Worm (Caenorhabditis elegans): ENCODE data around the gene srg-42.

The srg-42 gene

DNA sequence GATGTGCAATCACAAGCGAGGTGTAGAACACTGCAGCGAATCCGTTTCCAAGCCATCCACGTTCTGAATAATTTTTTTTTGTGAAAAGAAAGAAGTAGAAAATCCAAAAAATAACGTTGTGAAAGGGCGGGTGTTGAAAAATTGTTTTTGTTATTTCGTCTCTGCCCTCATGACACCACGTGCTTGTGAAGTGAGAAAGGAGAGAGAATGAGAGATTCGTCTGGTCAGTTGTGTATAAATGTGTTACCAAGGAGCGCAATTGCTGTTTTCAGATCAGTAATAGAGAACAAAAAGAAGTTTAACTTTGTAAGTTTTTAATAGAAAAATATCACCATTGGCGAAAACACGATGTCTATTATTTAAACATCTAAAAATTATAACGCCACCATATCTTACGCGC lies 36.6 kb downstream of the srg-42 start:
- TF ChIP-seq aly-2 (tag; optimal IDR thresholded peaks at IDR 0.05) = no peak
- peak; percentile 47 for TF ChIP-seq nhr-28 (tag; optimal IDR thresholded peaks at IDR 0.05)
- TF ChIP-seq aha-1 (tag) = peak; percentile 37
- peak; percentile 56 to 90 for TF ChIP-seq mdl-1 (tag; optimal IDR thresholded peaks at IDR 0.05)
- peak; percentile 88 for TF ChIP-seq mxl-3 (GFP tag; optimal IDR thresholded peaks at IDR 0.05)
- peak; percentile 38 for TF ChIP-seq nhr-6 (tag; optimal IDR thresholded peaks at IDR 0.05)
- 0 out of 2 replicates have a peak, but pooled peaks have one; percentile 14 for TF ChIP-seq hmg-1.1 (GFP tag; IDR thresholded peaks at IDR 0.05)
- TF ChIP-seq mep-1 (tag; optimal IDR thresholded peaks at IDR 0.05) = peak; percentile 49
- no peak for TF ChIP-seq ctbp-1 (GFP tag; IDR thresholded peaks at IDR 0.05)
- TF ChIP-seq lin-38 (GFP tag; IDR thresholded peaks at IDR 0.05) = 0 out of 2 replicates have a peak, but pooled peaks have one; percentile 7
- TF ChIP-seq ceh-62 (tag; optimal IDR thresholded peaks at IDR 0.05) = no peak
- peak; percentile 21; the same call in 1 of the 2 replicates for TF ChIP-seq dmd-6 (GFP tag; IDR thresholded peaks at IDR 0.05)
- TF ChIP-seq zfp-2 (tag; optimal IDR thresholded peaks at IDR 0.05) = no peak
- TF ChIP-seq lir-3 (tag; optimal IDR thresholded peaks at IDR 0.05) = no peak
- no peak for TF ChIP-seq lin-39 (tag; optimal IDR thresholded peaks at IDR 0.05)
- peak; percentile 26 for TF ChIP-seq nhr-77 (tag; optimal IDR thresholded peaks at IDR 0.05)
- peak; percentile 17 for TF ChIP-seq ama-1 (optimal IDR thresholded peaks at IDR 0.05)
- peak in 1 of 2 experiments; percentile 33 for TF ChIP-seq lsy-2 (tag; optimal IDR thresholded peaks at IDR 0.05)
- TF ChIP-seq nhr-102 (tag; optimal IDR thresholded peaks at IDR 0.05) = no peak
- peak; percentile 15 for TF ChIP-seq mes-2 (tag; optimal IDR thresholded peaks at IDR 0.05; ENCODE audit: poor library complexity, severe bottlenecking)
- TF ChIP-seq hlh-30 (tag; optimal IDR thresholded peaks at IDR 0.05; ENCODE audit: insufficient read depth) = peak; percentile 93
- TF ChIP-seq daf-16 (GFP tag; optimal IDR thresholded peaks at IDR 0.05) = peak in 1 of 2 experiments; percentile 51
- no peak for TF ChIP-seq daf-16 (tag; optimal IDR thresholded peaks at IDR 0.05)
- TF ChIP-seq nhr-11 (tag; optimal IDR thresholded peaks at IDR 0.05) = peak; percentile 21
- TF ChIP-seq dve-1 (tag; optimal IDR thresholded peaks at IDR 0.05; ENCODE audit: insufficient read depth) = peak; percentile 26
- TF ChIP-seq attf-4 (tag; optimal IDR thresholded peaks at IDR 0.05) = no peak
- no peak for TF ChIP-seq nhr-76 (tag; optimal IDR thresholded peaks at IDR 0.05)
- peak; percentile 49 for TF ChIP-seq hlh-11 (tag; optimal IDR thresholded peaks at IDR 0.05)

DNA sequence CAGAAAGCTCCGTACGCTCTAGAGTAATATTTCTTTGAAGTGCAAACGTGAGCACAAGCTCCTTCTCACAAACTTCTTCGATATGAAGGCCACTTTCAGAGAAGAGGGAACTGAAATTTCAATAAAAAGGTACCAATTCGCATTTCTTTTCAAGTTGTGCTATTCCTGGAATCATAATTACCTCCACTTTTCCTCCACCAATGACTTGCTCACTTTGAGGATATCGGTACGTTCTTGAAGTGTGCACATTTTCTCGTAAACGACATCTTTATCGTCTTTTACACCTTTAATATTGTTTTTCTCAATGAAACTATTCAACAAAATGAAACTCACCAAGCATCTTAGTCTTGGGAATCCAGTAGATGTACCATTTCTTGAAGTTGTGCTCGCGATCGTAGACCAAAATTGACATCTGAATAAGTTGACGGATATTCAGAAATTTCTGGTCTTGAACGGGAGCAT lies 38.5 kb downstream of the srg-42 start, which contains the start of gene scb-1:
TSS of gene scb-1 (minus strand) at position 412 of the 462 bp plus-strand sequence.
- TF ChIP-seq ztf-7 (tag; optimal IDR thresholded peaks at IDR 0.05) = no peak
- peak; percentile 0 for TF ChIP-seq mep-1 (tag; optimal IDR thresholded peaks at IDR 0.05)
- TF ChIP-seq zip-2 (tag; optimal IDR thresholded peaks at IDR 0.05) = peak; percentile 34
- no peak for TF ChIP-seq ama-1 (optimal IDR thresholded peaks at IDR 0.05)
- peak; percentile 38 for TF ChIP-seq nhr-111 (GFP tag; optimal IDR thresholded peaks at IDR 0.05)
- TF ChIP-seq ctbp-1 (GFP tag; IDR thresholded peaks at IDR 0.05) = 0 out of 2 replicates have a peak, but pooled peaks have one; percentile 28
- TF ChIP-seq F10B5.3 (tag; optimal IDR thresholded peaks at IDR 0.05) = no peak
- TF ChIP-seq T26A8.4 (GFP tag; IDR thresholded peaks at IDR 0.05) = peak; percentile 30; the same call in 1 of the 2 replicates
- peak; percentile 1 for TF ChIP-seq rbr-2 (tag; optimal IDR thresholded peaks at IDR 0.05)
- 0 out of 2 replicates have a peak, but pooled peaks have one; percentile 5 for TF ChIP-seq lin-38 (GFP tag; IDR thresholded peaks at IDR 0.05)
- 0 out of 2 replicates have a peak, but pooled peaks have one; percentile 20 for TF ChIP-seq mdt-29 (GFP tag; IDR thresholded peaks at IDR 0.05)
- TF ChIP-seq zag-1 (tag; optimal IDR thresholded peaks at IDR 0.05) = no peak
- TF ChIP-seq aha-1 (tag) = peak; percentile 52
- TF ChIP-seq Y75B8A.6 (GFP tag; IDR thresholded peaks at IDR 0.05) = no peak

DNA sequence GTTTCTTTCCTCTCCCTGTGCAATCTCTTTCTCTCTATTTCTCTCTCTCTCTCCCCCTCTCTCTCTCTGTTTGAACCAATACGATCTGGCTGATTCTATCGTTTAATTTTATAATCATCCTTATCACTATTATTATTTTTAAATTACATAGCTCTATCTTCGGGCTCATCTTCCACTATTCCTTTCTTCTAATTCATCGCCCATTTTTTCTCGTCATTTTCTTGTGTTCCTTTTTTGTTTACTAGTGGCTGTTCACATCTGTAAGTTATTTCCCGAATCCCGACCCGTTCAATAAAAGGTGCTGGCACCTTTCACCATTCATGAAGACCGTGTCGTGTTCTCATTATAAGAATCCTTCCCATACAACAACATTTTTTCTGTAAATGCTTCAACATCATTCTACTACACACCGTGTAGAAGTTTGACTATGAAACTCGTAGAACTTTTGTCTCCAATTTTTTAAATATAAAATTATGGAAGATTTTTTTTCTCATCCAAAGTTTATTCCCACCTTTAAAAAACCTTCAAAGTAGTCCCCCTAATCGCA lies 39.6 kb downstream of the srg-42 start:
- TF ChIP-seq ces-1 (GFP tag; optimal IDR thresholded peaks at IDR 0.05) = no peak
- no peak for TF ChIP-seq fos-1 (tag; optimal IDR thresholded peaks at IDR 0.05)
- no peak for TF ChIP-seq ceh-44 (GFP tag; IDR thresholded peaks at IDR 0.05)
- TF ChIP-seq nhr-42 (GFP tag; IDR thresholded peaks at IDR 0.05) = no peak
- no peak for TF ChIP-seq tag-97 (GFP tag; IDR thresholded peaks at IDR 0.05)
- TF ChIP-seq nhr-237 (tag; optimal IDR thresholded peaks at IDR 0.05) = no peak
- no peak for TF ChIP-seq hlh-30 (tag; optimal IDR thresholded peaks at IDR 0.05; ENCODE audit: insufficient read depth)
- TF ChIP-seq hif-1 (tag; optimal IDR thresholded peaks at IDR 0.05) = no peak
- TF ChIP-seq madf-5 (GFP tag; IDR thresholded peaks at IDR 0.05) = no peak
- no peak for TF ChIP-seq dmd-8 (GFP tag; IDR thresholded peaks at IDR 0.05)
- no peak for TF ChIP-seq F26F4.8 (GFP tag; conservative IDR thresholded peaks at IDR 0.05)
- TF ChIP-seq pqm-1 (tag; optimal IDR thresholded peaks at IDR 0.05) = no peak
- peak; percentile 14 for TF ChIP-seq nhr-25 (tag; optimal IDR thresholded peaks at IDR 0.05; ENCODE audit: borderline replicate concordance, insufficient read depth)
- no peak for TF ChIP-seq spr-3 (GFP tag; optimal IDR thresholded peaks at IDR 0.05)
